Fruit fly (Drosophila melanogaster) whole organism, adult: Measurements from ENCODE around the gene Neu2.

Experiments used
- CG11617 ChIP-seq: fragments of 200-800 bp; sonication (Bioruptor generic); optimal IDR thresholded peaks from 2 replicates; lab custom pipeline; 2017; ENCODE audit warnings: mild to moderate bottlenecking, missing biosample characterization, missing genetic modification reagents, missing genetic modification characterization
- CG12768 ChIP-seq: fragments of 200-800 bp; sonication (Bioruptor generic); optimal IDR thresholded peaks from 2 replicates; lab custom pipeline; 2017; ENCODE audit warnings: missing biosample characterization, missing genetic modification characterization, mild to moderate bottlenecking, moderate library complexity, missing genetic modification reagents
- CG14711 ChIP-seq: fragments of 200-800 bp; sonication (Bioruptor generic); optimal IDR thresholded peaks from 2 replicates; lab custom pipeline; 2018; ENCODE audit warnings: missing biosample characterization, mild to moderate bottlenecking, missing genetic modification characterization, moderate library complexity
- CG1620 ChIP-seq: fragments of 200-800 bp; sonication (Bioruptor generic); optimal IDR thresholded peaks from 2 replicates; lab custom pipeline; 2016; ENCODE audit warnings: missing biosample characterization, missing genetic modification characterization
- CG33017 ChIP-seq: fragments of 200-800 bp; sonication (Bioruptor generic); optimal IDR thresholded peaks from 2 replicates; lab custom pipeline; 2018; ENCODE audit warnings: missing biosample characterization, mild to moderate bottlenecking, missing genetic modification characterization, moderate library complexity
- CG5204 ChIP-seq: fragments of 200-800 bp; sonication (Bioruptor generic); optimal IDR thresholded peaks from 2 replicates; lab custom pipeline; 2016; ENCODE audit warnings: missing biosample characterization, missing genetic modification characterization
- CG7045 ChIP-seq: fragments of 200-800 bp; sonication (Bioruptor generic); optimal IDR thresholded peaks from 2 replicates; lab custom pipeline; 2017; ENCODE audit warnings: missing biosample characterization, mild to moderate bottlenecking, missing genetic modification characterization
- CG7101 ChIP-seq: fragments of 200-800 bp; sonication (Bioruptor generic); optimal IDR thresholded peaks from 2 replicates; lab custom pipeline; 2018; ENCODE audit warnings: missing biosample characterization, mild to moderate bottlenecking, missing genetic modification characterization, moderate library complexity
- Clk ChIP-seq: fragments of 200-800 bp; sonication (Bioruptor generic); optimal IDR thresholded peaks from 2 replicates; lab custom pipeline; 2017; ENCODE audit warnings: missing biosample characterization, missing genetic modification characterization
- Crg-1 ChIP-seq: fragments of 200-800 bp; sonication (Bioruptor generic); optimal IDR thresholded peaks from 2 replicates; lab custom pipeline; 2016; ENCODE audit warnings: missing biosample characterization, missing genetic modification characterization
- Hr96 ChIP-seq: fragments of 200-800 bp; sonication (Bioruptor generic); optimal IDR thresholded peaks from 2 replicates; lab custom pipeline; 2016; ENCODE audit warnings: missing biosample characterization, missing genetic modification characterization
- Mnt ChIP-seq: fragments of 200-800 bp; sonication (Bioruptor generic); optimal IDR thresholded peaks from 2 replicates; lab custom pipeline; 2016; ENCODE audit warnings: missing biosample characterization, mild to moderate bottlenecking, missing genetic modification characterization
- bab1 ChIP-seq: fragments of 200-800 bp; sonication (Bioruptor generic); optimal IDR thresholded peaks from 3 replicates; lab custom pipeline; 2019; ENCODE audit warnings: missing biosample characterization, mild to moderate bottlenecking, missing genetic modification characterization, moderate library complexity
- cic ChIP-seq: fragments of 200-800 bp; sonication (Bioruptor generic); optimal IDR thresholded peaks from 2 replicates; lab custom pipeline; 2017; ENCODE audit warnings: missing biosample characterization, mild to moderate bottlenecking, missing genetic modification characterization, moderate library complexity
- cnc ChIP-seq, 2 experiments: fragments of >200 bp; optimal IDR thresholded peaks; 2 replicates each; lab custom pipeline; 2017
- kay ChIP-seq: fragments of 200-800 bp; sonication (Bioruptor generic); peaks from one replicate; lab custom pipeline; 2016; ENCODE audit warnings: missing biosample characterization, missing genetic modification characterization, borderline replicate concordance
- ovo ChIP-seq: fragments of 200-800 bp; sonication (Bioruptor generic); optimal IDR thresholded peaks from 2 replicates; lab custom pipeline; 2016; ENCODE audit warnings: missing biosample characterization, missing genetic modification characterization
- pad ChIP-seq: fragments of 200-800 bp; sonication (Bioruptor generic); optimal IDR thresholded peaks from 3 replicates; lab custom pipeline; 2017; ENCODE audit warnings: missing biosample characterization, missing genetic modification characterization, mild to moderate bottlenecking, moderate library complexity, missing genetic modification reagents
- tj ChIP-seq: fragments of 200-800 bp; sonication (Bioruptor generic); optimal IDR thresholded peaks from 3 replicates; lab custom pipeline; 2017; ENCODE audit warnings: missing biosample characterization, mild to moderate bottlenecking, missing genetic modification characterization, moderate library complexity
- toe ChIP-seq: fragments of 200-800 bp; sonication (Bioruptor generic); optimal IDR thresholded peaks from 2 replicates; lab custom pipeline; 2016; ENCODE audit warnings: missing biosample characterization, missing genetic modification characterization

Gene Neu2

dm6 chr3L:21533270-21533948, 43.0 kb upstream of the Neu2 start, which contains the start of gene Mkrn1:
Gene Mkrn1, minus strand, starts transcription at chr3L:21533713.
- no peak for TF ChIP-seq Hr96 (GFP tag; lab: Kevin White, UChicago)
- no peak for TF ChIP-seq CG12768 (GFP tag; lab: Kevin White, UChicago)
- peak; percentile 58 for TF ChIP-seq bab1

dm6 chr3L:21529108-21529507, 38.7 kb upstream of the Neu2 start, which contains the start of gene Arv1:
Gene Arv1, minus strand, starts transcription at chr3L:21529333.
- TF ChIP-seq pad (no peak), bab1 (peak; percentile 28), Hr96 (GFP tag; lab: Kevin White, UChicago) (no peak), kay (GFP tag; lab: Kevin White, UChicago) (peak; percentile 91)

dm6 chr3L:21524071-21524889, 33.9 kb upstream of the Neu2 start:
- TF ChIP-seq Clk (peak; percentile 1), bab1 (peak; percentile 4), Mnt (peak; percentile 19), CG33017 (no peak), cnc (optimal IDR thresholded peaks at IDR 0.05; lab: Kevin White, UChicago) (no peak), tj (GFP tag; lab: Kevin White, UChicago) (no peak), CG1620 (GFP tag; lab: Kevin White, UChicago) (peak; percentile 18), Crg-1 (peak; percentile 31), ovo (GFP tag; lab: Kevin White, UChicago) (no peak), CG14711 (tag; lab: Kevin White, UChicago) (no peak), CG7101 (tag; lab: Kevin White, UChicago) (peak; percentile 42), CG7045 (GFP tag; lab: Kevin White, UChicago) (peak; percentile 24), CG11617 (GFP tag; lab: Kevin White, UChicago) (peak; percentile 39), Hr96 (GFP tag; lab: Kevin White, UChicago) (no peak), kay (GFP tag; lab: Kevin White, UChicago) (no peak), cic (GFP tag; lab: Kevin White, UChicago) (peak; percentile 2), CG5204 (GFP tag; lab: Kevin White, UChicago) (no peak), pad (no peak), toe (GFP tag; lab: Kevin White, UChicago) (no peak), CG12768 (GFP tag; lab: Kevin White, UChicago) (peak; percentile 18)

dm6 chr3L:21523059-21523836, 32.9 kb upstream of the Neu2 start, which contains the start of gene CG7611:
Gene CG7611, plus strand, starts transcription at chr3L:21523186.
- TF ChIP-seq pad (no peak), Mnt (no peak), CG5204 (GFP tag; lab: Kevin White, UChicago) (no peak), Crg-1 (no peak), cnc (optimal IDR thresholded peaks at IDR 0.05; lab: Kevin White, UChicago) (no peak), CG12768 (GFP tag; lab: Kevin White, UChicago) (no peak), cic (GFP tag; lab: Kevin White, UChicago) (no peak), Clk (no peak), Hr96 (GFP tag; lab: Kevin White, UChicago) (no peak), kay (GFP tag; lab: Kevin White, UChicago) (no peak), toe (GFP tag; lab: Kevin White, UChicago) (no peak), tj (GFP tag; lab: Kevin White, UChicago) (no peak), CG7101 (tag; lab: Kevin White, UChicago) (no peak), CG7045 (GFP tag; lab: Kevin White, UChicago) (no peak), CG1620 (GFP tag; lab: Kevin White, UChicago) (no peak), CG33017 (no peak), bab1 (no peak), CG14711 (tag; lab: Kevin White, UChicago) (no peak), CG11617 (GFP tag; lab: Kevin White, UChicago) (no peak)

dm6 chr3L:21518345-21518744, 28.0 kb upstream of the Neu2 start:
- TF ChIP-seq CG7101 (tag; lab: Kevin White, UChicago), result no peak
- no peak for TF ChIP-seq CG14711 (tag; lab: Kevin White, UChicago)
- no peak for TF ChIP-seq bab1
- no peak for TF ChIP-seq CG1620 (GFP tag; lab: Kevin White, UChicago)
- no peak for TF ChIP-seq CG33017
- TF ChIP-seq Hr96 (GFP tag; lab: Kevin White, UChicago), result no peak
- no peak for TF ChIP-seq cic (GFP tag; lab: Kevin White, UChicago)
- no peak for TF ChIP-seq cnc (optimal IDR thresholded peaks at IDR 0.05; lab: Kevin White, UChicago)
- no peak for TF ChIP-seq CG5204 (GFP tag; lab: Kevin White, UChicago)
- no peak for TF ChIP-seq kay (GFP tag; lab: Kevin White, UChicago)
- no peak for TF ChIP-seq Crg-1
- TF ChIP-seq CG12768 (GFP tag; lab: Kevin White, UChicago), result no peak
- no peak for TF ChIP-seq Clk
- TF ChIP-seq toe (GFP tag; lab: Kevin White, UChicago), result no peak
- no peak for TF ChIP-seq CG7045 (GFP tag; lab: Kevin White, UChicago)
- TF ChIP-seq ovo (GFP tag; lab: Kevin White, UChicago), result no peak
- TF ChIP-seq CG11617 (GFP tag; lab: Kevin White, UChicago), result no peak
- TF ChIP-seq pad, result no peak
- no peak for TF ChIP-seq tj (GFP tag; lab: Kevin White, UChicago)
- TF ChIP-seq Mnt, result no peak
